Worm (Caenorhabditis elegans) whole organism, L3 larva: ENCODE results near the gene ctsa-1.1.
A peak's percentile ranks its signal among the peaks of the same experiment; 100 is the strongest.

Experiments used
- R02D3.7 ChIP-seq: fragments of 150-350 bp; optimal IDR thresholded peaks from 2 replicates; lab custom pipeline; 2014; ENCODE audit warnings: missing biosample characterization, missing genetic modification characterization
- ZK546.5 ChIP-seq: sonication (generic microtip); optimal IDR thresholded peaks from 2 replicates; lab custom pipeline; 2017; ENCODE audit warnings: missing biosample characterization, missing genetic modification characterization
- aly-2 ChIP-seq: fragments of 150-350 bp; optimal IDR thresholded peaks from 2 replicates; lab custom pipeline; 2014; ENCODE audit warnings: missing biosample characterization, missing genetic modification characterization
- ama-1 ChIP-seq: fragments of 150-350 bp; optimal IDR thresholded peaks from 2 replicates; lab custom pipeline; 2018
- ceh-16 ChIP-seq: sonication (generic microtip); optimal IDR thresholded peaks from 2 replicates; lab custom pipeline; 2017; ENCODE audit warnings: missing biosample characterization, missing genetic modification characterization
- ceh-28 ChIP-seq: fragments of 150-350 bp; optimal IDR thresholded peaks from 2 replicates; lab custom pipeline; 2014; ENCODE audit warnings: missing biosample characterization, missing genetic modification reagents, missing genetic modification characterization
- ceh-82 ChIP-seq: fragments of 150-350 bp; optimal IDR thresholded peaks from 2 replicates; lab custom pipeline; 2014; ENCODE audit warnings: missing biosample characterization, missing genetic modification characterization
- ceh-9 ChIP-seq: sonication (generic microtip); optimal IDR thresholded peaks from 2 replicates; lab custom pipeline; 2018; ENCODE audit warnings: missing biosample characterization, missing genetic modification characterization
- daf-12 ChIP-seq: fragments of 150-350 bp; optimal IDR thresholded peaks from 2 replicates; lab custom pipeline; 2014; ENCODE audit warnings: missing biosample characterization, missing genetic modification reagents, missing genetic modification characterization
- egl-27 ChIP-seq: sonication (generic microtip); optimal IDR thresholded peaks from 4 replicates; lab custom pipeline; 2017; ENCODE audit warnings: missing biosample characterization, missing genetic modification reagents, missing genetic modification characterization
- egl-5 ChIP-seq: fragments of 150-350 bp; optimal IDR thresholded peaks from 2 replicates; lab custom pipeline; 2017; ENCODE audit warnings: missing biosample characterization, missing genetic modification reagents, missing genetic modification characterization, inconsistent platforms
- elt-1 ChIP-seq: fragments of 150-350 bp; optimal IDR thresholded peaks from 2 replicates; lab custom pipeline; 2014; ENCODE audit warnings: missing biosample characterization, missing genetic modification characterization
- elt-2 ChIP-seq: sonication (generic microtip); optimal IDR thresholded peaks from 2 replicates; lab custom pipeline; 2016; ENCODE audit warnings: missing genetic modification reagents, mild to moderate bottlenecking, missing genetic modification characterization, missing compliant biosample characterization
- elt-3 ChIP-seq, 3 experiments: fragments of 150-350 bp in 1 of 3; sonication (generic microtip) in 2 of 3; optimal IDR thresholded peaks; 2 replicates in 2 of 3; 4 replicates in 1 of 3; lab custom pipeline; 2014 to 2017; ENCODE audit warnings: missing biosample characterization in 3 of 3, missing genetic modification characterization in 3 of 3
- eor-1 ChIP-seq, 2 experiments: fragments of 150-350 bp; optimal IDR thresholded peaks; 2 replicates each; lab custom pipeline; 2014 to 2018; ENCODE audit warnings: missing biosample characterization in 2 of 2, missing genetic modification characterization in 2 of 2
- fkh-10 ChIP-seq: sonication (generic microtip); optimal IDR thresholded peaks from 2 replicates; lab custom pipeline; 2017; ENCODE audit warnings: missing biosample characterization, missing genetic modification reagents, missing genetic modification characterization
- fkh-2 ChIP-seq: fragments of 150-350 bp; optimal IDR thresholded peaks from 2 replicates; lab custom pipeline; 2014; ENCODE audit warnings: missing biosample characterization, missing genetic modification reagents, missing genetic modification characterization
- hmg-11 ChIP-seq: sonication (generic microtip); optimal IDR thresholded peaks from 2 replicates; lab custom pipeline; 2016; ENCODE audit warnings: missing genetic modification characterization, missing compliant biosample characterization
- jun-1 ChIP-seq: fragments of 150-350 bp; optimal IDR thresholded peaks from 2 replicates; lab custom pipeline; 2014; ENCODE audit warnings: missing biosample characterization, missing genetic modification reagents, missing genetic modification characterization
- lin-15B ChIP-seq: fragments of 150-350 bp; optimal IDR thresholded peaks from 2 replicates; lab custom pipeline; 2014; ENCODE audit warnings: missing biosample characterization, missing genetic modification characterization
- lsy-12 ChIP-seq: sonication (generic microtip); optimal IDR thresholded peaks from 2 replicates; lab custom pipeline; 2016; ENCODE audit warnings: mild to moderate bottlenecking, missing genetic modification characterization, missing compliant biosample characterization
- mdl-1 ChIP-seq: fragments of 150-350 bp; optimal IDR thresholded peaks from 2 replicates; lab custom pipeline; 2014; ENCODE audit warnings: missing biosample characterization, missing genetic modification characterization
- mml-1 ChIP-seq: fragments of 150-350 bp; sonication (generic microtip); optimal IDR thresholded peaks from 3 replicates; lab custom pipeline; 2014; ENCODE audit warnings: missing biosample characterization, missing genetic modification characterization
- nfya-1 ChIP-seq: sonication (generic microtip); optimal IDR thresholded peaks from 2 replicates; lab custom pipeline; 2017; ENCODE audit warnings: missing genetic modification characterization, mild to moderate bottlenecking, missing compliant biosample characterization, antibody characterized with exemption, moderate library complexity; ENCODE audit not compliant: insufficient read depth
- nhr-11 ChIP-seq: fragments of 150-350 bp; optimal IDR thresholded peaks from 2 replicates; lab custom pipeline; 2014; ENCODE audit warnings: missing biosample characterization, missing genetic modification characterization
- nhr-12 ChIP-seq: fragments of 150-350 bp; optimal IDR thresholded peaks from 2 replicates; lab custom pipeline; 2014; ENCODE audit warnings: missing biosample characterization, missing genetic modification characterization
- nhr-23 ChIP-seq: fragments of 150-350 bp; optimal IDR thresholded peaks from 2 replicates; lab custom pipeline; 2014; ENCODE audit warnings: missing biosample characterization, missing genetic modification reagents, missing genetic modification characterization
- nhr-25 ChIP-seq: sonication (generic microtip); optimal IDR thresholded peaks from 2 replicates; lab custom pipeline; 2017; ENCODE audit warnings: missing biosample characterization, missing genetic modification characterization
- nhr-43 ChIP-seq: sonication (generic microtip); optimal IDR thresholded peaks from 2 replicates; lab custom pipeline; 2016; ENCODE audit warnings: mild to moderate bottlenecking, missing genetic modification characterization, missing compliant biosample characterization; ENCODE audit not compliant: poor library complexity, severe bottlenecking
- nhr-67 ChIP-seq: fragments of 150-350 bp; optimal IDR thresholded peaks from 2 replicates; lab custom pipeline; 2014; ENCODE audit warnings: missing biosample characterization, missing genetic modification characterization
- nhr-77 ChIP-seq: fragments of 150-350 bp; optimal IDR thresholded peaks from 2 replicates; lab custom pipeline; 2014; ENCODE audit warnings: missing biosample characterization, missing genetic modification characterization
- pha-4 ChIP-seq: fragments of 150-350 bp; optimal IDR thresholded peaks from 2 replicates; lab custom pipeline; 2014; ENCODE audit warnings: missing biosample characterization, missing genetic modification reagents, missing genetic modification characterization
- pqm-1 ChIP-seq: fragments of 150-350 bp; optimal IDR thresholded peaks from 2 replicates; lab custom pipeline; 2017; ENCODE audit warnings: missing biosample characterization, missing genetic modification characterization, inconsistent platforms
- sea-2 ChIP-seq: fragments of 150-350 bp; sonication (generic microtip); optimal IDR thresholded peaks from 4 replicates; lab custom pipeline; 2014; ENCODE audit warnings: missing biosample characterization, missing genetic modification reagents, missing genetic modification characterization
- skn-1 ChIP-seq: fragments of 150-350 bp; optimal IDR thresholded peaks from 2 replicates; lab custom pipeline; 2014; ENCODE audit warnings: missing biosample characterization, missing genetic modification characterization
- snpc-4 ChIP-seq: fragments of 150-350 bp; optimal IDR thresholded peaks from 2 replicates; lab custom pipeline; 2014; ENCODE audit warnings: missing biosample characterization, missing genetic modification characterization
- tbx-2 ChIP-seq: sonication (generic microtip); optimal IDR thresholded peaks from 2 replicates; lab custom pipeline; 2016; ENCODE audit warnings: mild to moderate bottlenecking, missing genetic modification characterization, missing compliant biosample characterization
- unc-39 ChIP-seq: sonication (generic microtip); optimal IDR thresholded peaks from 4 replicates; lab custom pipeline; 2017; ENCODE audit warnings: missing biosample characterization, missing genetic modification characterization
- unc-62 ChIP-seq: fragments of 150-350 bp; sonication (generic microtip); optimal IDR thresholded peaks from 4 replicates; lab custom pipeline; 2014; ENCODE audit warnings: missing biosample characterization, missing genetic modification reagents, missing genetic modification characterization
- zag-1 ChIP-seq: fragments of 150-350 bp; optimal IDR thresholded peaks from 2 replicates; lab custom pipeline; 2014; ENCODE audit warnings: missing biosample characterization, missing genetic modification characterization
- ztf-11 ChIP-seq: fragments of 150-350 bp; optimal IDR thresholded peaks from 2 replicates; lab custom pipeline; 2014; ENCODE audit warnings: missing biosample characterization, missing genetic modification characterization
- ztf-4 ChIP-seq: fragments of 150-350 bp; optimal IDR thresholded peaks from 2 replicates; lab custom pipeline; 2014; ENCODE audit warnings: missing biosample characterization, missing genetic modification characterization

ctsa-1.1 gene

DNA sequence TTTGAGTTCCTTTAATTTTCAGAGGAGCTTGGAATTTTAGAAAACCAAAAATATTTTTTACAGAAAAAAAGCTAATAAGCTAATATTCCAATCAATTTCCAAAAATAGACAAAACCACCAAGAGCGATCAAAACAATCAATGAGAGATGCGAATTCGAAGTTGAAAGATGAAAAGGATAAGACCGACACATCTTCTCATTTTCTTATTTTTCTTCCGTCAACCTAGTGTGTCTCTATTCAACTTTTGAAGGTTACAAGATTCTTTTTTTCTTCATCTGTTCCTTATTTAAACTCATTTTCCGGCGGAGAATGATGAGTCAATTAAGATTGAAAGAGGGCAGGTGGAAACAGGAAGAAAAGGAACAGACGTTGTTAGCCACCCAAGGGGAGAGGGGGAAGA, 30.2 kb downstream of the ctsa-1.1 start:
- peak; percentile 60 for TF ChIP-seq nhr-25
- no peak for TF ChIP-seq nhr-67 (tag; lab: Kevin White, UChicago)
- TF ChIP-seq nhr-11 (tag; lab: Kevin White, UChicago), result no peak
- no peak for TF ChIP-seq ZK546.5 (tag; lab: Kevin White, UChicago)
- peak; percentile 35 for TF ChIP-seq nhr-23 (tag; lab: Kevin White, UChicago)
- TF ChIP-seq ceh-9, result no peak
- no peak for TF ChIP-seq egl-5 (tag; lab: Kevin White, UChicago)
- TF ChIP-seq ceh-28, result peak; percentile 27
- TF ChIP-seq, all 47 proteins: peak for 3

- no peak for TF ChIP-seq pqm-1 (tag; lab: Kevin White, UChicago)
- TF ChIP-seq jun-1 (tag; lab: Kevin White, UChicago), result peak; percentile 39
- TF ChIP-seq nhr-12 (tag; lab: Kevin White, UChicago), result no peak
- TF ChIP-seq elt-3 (tag; optimal IDR thresholded peaks at IDR 0.05; lab: Kevin White, UChicago), result no peak
- TF ChIP-seq ztf-4 (tag; lab: Kevin White, UChicago), result no peak
- TF ChIP-seq skn-1, result no peak
- TF ChIP-seq nhr-25, result peak; percentile 59
- no peak for TF ChIP-seq egl-5 (tag; lab: Kevin White, UChicago)
- TF ChIP-seq unc-62 (GFP tag; lab: Kevin White, UChicago), result no peak
- TF ChIP-seq fkh-10, result no peak
- TF ChIP-seq mdl-1, result no peak
- TF ChIP-seq lsy-12 (tag; lab: Kevin White, UChicago), result no peak
- no peak for TF ChIP-seq zag-1 (tag; lab: Kevin White, UChicago)
- TF ChIP-seq sea-2 (GFP tag; lab: Kevin White, UChicago), result no peak
- TF ChIP-seq pha-4 (tag; lab: Kevin White, UChicago), result peak; percentile 46
- no peak for TF ChIP-seq eor-1 (tag; optimal IDR thresholded peaks at IDR 0.05; lab: Kevin White, UChicago)
- no peak for TF ChIP-seq ceh-82 (tag; lab: Kevin White, UChicago)
- no peak for TF ChIP-seq elt-1 (tag; lab: Kevin White, UChicago)
- TF ChIP-seq ama-1 (lab: Kevin White, UChicago), result no peak
- TF ChIP-seq hmg-11 (tag; lab: Kevin White, UChicago), result no peak
- no peak for TF ChIP-seq nhr-43
- TF ChIP-seq unc-39 (tag; lab: Kevin White, UChicago), result no peak
- no peak for TF ChIP-seq nhr-67 (tag; lab: Kevin White, UChicago)
- peak; percentile 87 for TF ChIP-seq elt-2 (tag; lab: Kevin White, UChicago)
- no peak for TF ChIP-seq nhr-77 (tag; lab: Kevin White, UChicago)
- TF ChIP-seq aly-2 (tag; lab: Kevin White, UChicago), result no peak
- no peak for TF ChIP-seq R02D3.7 (tag; lab: Kevin White, UChicago)
- TF ChIP-seq fkh-2, result no peak
- TF ChIP-seq tbx-2 (tag; lab: Kevin White, UChicago), result no peak
- TF ChIP-seq ZK546.5 (tag; lab: Kevin White, UChicago), result no peak
- no peak for TF ChIP-seq ceh-28
- no peak for TF ChIP-seq ceh-9
- no peak for TF ChIP-seq egl-27 (tag; lab: Kevin White, UChicago)
- TF ChIP-seq nhr-23 (tag; lab: Kevin White, UChicago), result peak; percentile 62
- no peak for TF ChIP-seq ceh-16
- no peak for TF ChIP-seq daf-12 (tag; lab: Kevin White, UChicago)
- TF ChIP-seq nfya-1 (tag; lab: Kevin White, UChicago), result no peak
- no peak for TF ChIP-seq snpc-4 (tag; lab: Kevin White, UChicago)
- TF ChIP-seq ztf-11 (tag; lab: Kevin White, UChicago), result no peak
These were observed 31.6 kb downstream of the ctsa-1.1 start for ce11 chrII:4769096-4769495.

ce11 chrII:4769886-4770285, 32.4 kb downstream of the ctsa-1.1 start:
- peak; percentile 87 for TF ChIP-seq pqm-1 (tag; lab: Kevin White, UChicago)
- no peak for TF ChIP-seq mdl-1
- TF ChIP-seq mml-1 (tag; lab: Kevin White, UChicago), result no peak
- TF ChIP-seq lin-15B (tag; lab: Kevin White, UChicago), result no peak
- peak; percentile 24 for TF ChIP-seq jun-1 (tag; lab: Kevin White, UChicago)
- peak; percentile 69 for TF ChIP-seq pha-4 (tag; lab: Kevin White, UChicago)
- TF ChIP-seq elt-2 (tag; lab: Kevin White, UChicago), result peak; percentile 99
